Fruit fly (Drosophila melanogaster): ENCODE results near the gene CG10877.

CG10877 gene

dm6 chr3R:20560668-20561226, 3.1 kb downstream of the CG10877 start, which contains the start of gene CG5191:
CG5191 (plus strand) TSS chr3R:20560865.
- peak; percentile 32; the same call in 1 of the 2 replicates for TF ChIP-seq Ets98B (GFP tag; IDR thresholded peaks at IDR 0.05)
- no peak for TF ChIP-seq fd96Ca (GFP tag; IDR thresholded peaks at IDR 0.05)
- no peak for TF ChIP-seq CG34367 (tag; optimal IDR thresholded peaks at IDR 0.05)
- TF ChIP-seq CG14655 (GFP tag; optimal IDR thresholded peaks at IDR 0.05): peak; percentile 11
- no peak for TF ChIP-seq Snoo (tag; optimal IDR thresholded peaks at IDR 0.05)
- TF ChIP-seq rn (GFP tag; IDR thresholded peaks at IDR 0.05): no peak
- TF ChIP-seq EcR (GFP tag; optimal IDR thresholded peaks at IDR 0.05): peak; percentile 33
- no peak for TF ChIP-seq gl (tag; optimal IDR thresholded peaks at IDR 0.05)

DNA sequence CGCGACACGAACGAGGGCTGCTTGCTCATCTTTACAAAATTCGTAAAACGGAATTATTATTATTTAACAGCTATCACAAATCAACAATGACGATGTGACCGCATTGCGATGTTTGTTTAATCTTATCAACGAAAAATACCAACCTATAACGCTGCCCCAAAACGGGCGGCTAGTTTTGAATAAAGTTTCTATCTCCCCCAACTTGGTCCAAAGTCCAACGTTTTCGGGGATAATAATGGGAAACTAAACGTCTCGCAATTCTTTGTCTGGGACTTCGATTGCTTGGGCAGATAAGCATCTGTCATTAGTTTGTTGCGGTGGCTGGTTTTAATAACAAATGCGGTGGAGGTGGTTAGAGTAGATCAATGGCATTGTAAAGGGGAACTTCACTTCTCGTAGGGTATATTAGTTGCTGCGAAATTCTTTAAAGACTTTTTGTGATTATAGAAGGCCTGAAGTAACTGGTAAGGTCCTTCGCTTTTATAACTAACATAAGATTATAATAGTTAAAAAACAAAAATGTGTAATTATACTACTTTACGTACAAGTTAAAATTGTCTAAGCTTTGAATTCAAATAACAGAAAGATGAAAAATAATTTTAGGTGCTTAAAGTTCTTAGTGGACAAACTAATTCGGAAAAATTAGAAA, 3.7 kb downstream of the CG10877 start, which contains the start of gene CG15922:
TSS of gene CG15922 (minus strand) at position 262 of the 649 bp plus-strand sequence.
- TF ChIP-seq rn (GFP tag; IDR thresholded peaks at IDR 0.05) (no peak), Pif1A (GFP tag; optimal IDR thresholded peaks at IDR 0.05) (no peak), CG14655 (GFP tag; optimal IDR thresholded peaks at IDR 0.05) (peak; percentile 46), CG13204 (GFP tag; optimal IDR thresholded peaks at IDR 0.05) (no peak), Pif1B (GFP tag; optimal IDR thresholded peaks at IDR 0.05) (peak; percentile 6), CG15710 (tag; optimal IDR thresholded peaks at IDR 0.05) (no peak), Ets98B (GFP tag; IDR thresholded peaks at IDR 0.05) (no peak), CG9948 (tag; optimal IDR thresholded peaks at IDR 0.05) (no peak), gl (tag; optimal IDR thresholded peaks at IDR 0.05) (peak; percentile 46), D1 (tag; optimal IDR thresholded peaks at IDR 0.05) (no peak), EcR (GFP tag; optimal IDR thresholded peaks at IDR 0.05) (no peak), CG34367 (tag; optimal IDR thresholded peaks at IDR 0.05) (no peak), CG8159 (tag; optimal IDR thresholded peaks at IDR 0.05) (peak; percentile 3), Snoo (tag; optimal IDR thresholded peaks at IDR 0.05) (peak; percentile 7), CG17806 (tag; optimal IDR thresholded peaks at IDR 0.05) (peak; percentile 1), fd96Ca (GFP tag; IDR thresholded peaks at IDR 0.05) (peak; percentile 52; the same call in 2 of the 3 replicates), CG10348 (GFP tag; IDR thresholded peaks at IDR 0.05) (no peak), CG32121 (GFP tag; IDR thresholded peaks at IDR 0.05) (peak; percentile 19; the same call in 1 of the 2 replicates), CG4496 (GFP tag; IDR thresholded peaks at IDR 0.05) (no peak), CG8301 (tag; optimal IDR thresholded peaks at IDR 0.05) (peak; percentile 3), CG12605 (GFP tag; IDR thresholded peaks at IDR 0.05) (no peak)

dm6 chr3R:20558106-20558489, 5.8 kb downstream of the CG10877 start:
- TF ChIP-seq CG8301 (tag; optimal IDR thresholded peaks at IDR 0.05): no peak
- no peak for TF ChIP-seq fd96Ca (GFP tag; IDR thresholded peaks at IDR 0.05)
- no peak for TF ChIP-seq Pif1A (GFP tag; optimal IDR thresholded peaks at IDR 0.05)
- TF ChIP-seq Pif1B (GFP tag; optimal IDR thresholded peaks at IDR 0.05): no peak
- no peak for TF ChIP-seq CG17806 (tag; optimal IDR thresholded peaks at IDR 0.05)
- TF ChIP-seq CG12605 (GFP tag; IDR thresholded peaks at IDR 0.05): no peak
- no peak for TF ChIP-seq CG4496 (GFP tag; IDR thresholded peaks at IDR 0.05)
- TF ChIP-seq CG34367 (tag; optimal IDR thresholded peaks at IDR 0.05): no peak
- no peak for TF ChIP-seq CG15710 (tag; optimal IDR thresholded peaks at IDR 0.05)
- TF ChIP-seq EcR (GFP tag; optimal IDR thresholded peaks at IDR 0.05): no peak
- no peak for TF ChIP-seq CG14655 (GFP tag; optimal IDR thresholded peaks at IDR 0.05)

dm6 chr3R:20557415-20558105, 6.3 kb downstream of the CG10877 start, which contains the start of the genes DPCoAC and CG5180:
DPCoAC (minus strand) TSS chr3R:20557667.
CG5180 (plus strand) TSS chr3R:20557930.
- peak; percentile 52 for TF ChIP-seq CG15710 (tag; optimal IDR thresholded peaks at IDR 0.05)
- TF ChIP-seq D1 (tag; optimal IDR thresholded peaks at IDR 0.05): no peak
- TF ChIP-seq CG34367 (tag; optimal IDR thresholded peaks at IDR 0.05): peak; percentile 10
- peak; percentile 48 for TF ChIP-seq CG8301 (tag; optimal IDR thresholded peaks at IDR 0.05)
- TF ChIP-seq CG10348 (GFP tag; IDR thresholded peaks at IDR 0.05): no peak
- TF ChIP-seq CG14655 (GFP tag; optimal IDR thresholded peaks at IDR 0.05): peak; percentile 63
- peak; percentile 18 for TF ChIP-seq EcR (GFP tag; optimal IDR thresholded peaks at IDR 0.05)
- TF ChIP-seq Snoo (tag; optimal IDR thresholded peaks at IDR 0.05): peak; percentile 53
- peak; percentile 47 for TF ChIP-seq CG8159 (tag; optimal IDR thresholded peaks at IDR 0.05)
- peak; percentile 84 for TF ChIP-seq CG4496 (GFP tag; IDR thresholded peaks at IDR 0.05)
- peak; percentile 67 for TF ChIP-seq CG32121 (GFP tag; IDR thresholded peaks at IDR 0.05)
- no peak for TF ChIP-seq Pif1A (GFP tag; optimal IDR thresholded peaks at IDR 0.05)
- peak; percentile 31 for TF ChIP-seq Pif1B (GFP tag; optimal IDR thresholded peaks at IDR 0.05)
- peak; percentile 14 for TF ChIP-seq gl (tag; optimal IDR thresholded peaks at IDR 0.05)
- peak; percentile 47; the same call in 1 of the 2 replicates for TF ChIP-seq CG12605 (GFP tag; IDR thresholded peaks at IDR 0.05)
- peak; percentile 33; the same call in 1 of the 2 replicates for TF ChIP-seq rn (GFP tag; IDR thresholded peaks at IDR 0.05)
- no peak for TF ChIP-seq CG9948 (tag; optimal IDR thresholded peaks at IDR 0.05)
- no peak for TF ChIP-seq CG13204 (GFP tag; optimal IDR thresholded peaks at IDR 0.05)
- TF ChIP-seq fd96Ca (GFP tag; IDR thresholded peaks at IDR 0.05): peak; percentile 71
- peak; percentile 19 for TF ChIP-seq CG17806 (tag; optimal IDR thresholded peaks at IDR 0.05)
- TF ChIP-seq Ets98B (GFP tag; IDR thresholded peaks at IDR 0.05): peak; percentile 41

DNA sequence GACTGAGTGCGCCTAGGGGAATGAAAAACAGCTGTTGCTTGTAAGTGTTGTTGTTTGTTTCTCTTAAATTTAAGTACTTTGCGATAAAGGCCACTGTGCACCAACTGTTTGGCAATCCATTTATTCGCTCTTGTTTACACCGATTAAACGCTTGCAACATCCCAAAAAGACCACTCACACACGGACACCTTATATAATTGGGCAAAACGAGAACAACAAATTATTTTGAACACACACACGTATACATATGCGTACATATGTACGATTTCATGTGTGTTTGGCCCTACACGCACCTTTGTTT, 6.8 kb downstream of the CG10877 start:
- TF ChIP-seq CG17806 (tag; optimal IDR thresholded peaks at IDR 0.05) (no peak), CG32121 (GFP tag; IDR thresholded peaks at IDR 0.05) (no peak), CG9948 (tag; optimal IDR thresholded peaks at IDR 0.05) (no peak), D1 (tag; optimal IDR thresholded peaks at IDR 0.05) (no peak)
